Fruit fly (Drosophila melanogaster) whole organism, embryonic: ENCODE results near the gene CG13239.

ENCODE experiments used
- ATbp ChIP-seq: fragments of 200-800 bp; sonication (Bioruptor generic); optimal IDR thresholded peaks from 2 replicates; lab custom pipeline; 2017; ENCODE audit warnings: missing biosample characterization, mild to moderate bottlenecking, missing genetic modification characterization, missing genetic modification reagents
- Adf1 ChIP-seq: fragments of 200-800 bp; sonication (Bioruptor generic); IDR thresholded peaks from 2 replicates; pipeline ENCODE4 v1.3.6; 2022; ENCODE audit warnings: missing biosample characterization, missing genetic modification characterization
- Atf6 ChIP-seq: fragments of 200-800 bp; sonication (Bioruptor generic); IDR thresholded peaks from 2 replicates; pipeline ENCODE4 v1.3.6; 2022; ENCODE audit warnings: missing biosample characterization, missing genetic modification characterization
- BtbVII ChIP-seq: fragments of 200-800 bp; sonication (Bioruptor generic); optimal IDR thresholded peaks from 3 replicates; lab custom pipeline; 2017; ENCODE audit warnings: missing biosample characterization, mild to moderate bottlenecking, missing genetic modification characterization
- CG10209 ChIP-seq: fragments of 200-800 bp; sonication (Bioruptor generic); optimal IDR thresholded peaks from 3 replicates; lab custom pipeline; 2017; ENCODE audit warnings: missing biosample characterization, mild to moderate bottlenecking, missing genetic modification characterization, missing genetic modification reagents
- CG10366 ChIP-seq: fragments of 200-800 bp; sonication (Bioruptor generic); IDR thresholded peaks from 2 replicates; pipeline ENCODE4 v1.3.6; 2022; ENCODE audit warnings: missing biosample characterization, missing genetic modification characterization
- CG13296 ChIP-seq: fragments of 200-800 bp; sonication (Bioruptor generic); optimal IDR thresholded peaks from 3 replicates; lab custom pipeline; 2018; ENCODE audit warnings: missing biosample characterization, mild to moderate bottlenecking, missing genetic modification characterization
- CG14667 ChIP-seq: fragments of 200-800 bp; sonication (Bioruptor generic); IDR thresholded peaks from 2 replicates; pipeline ENCODE4 v1.3.6; 2022; ENCODE audit warnings: missing biosample characterization, missing genetic modification characterization
- CG14860 ChIP-seq: fragments of 200-800 bp; sonication (Bioruptor generic); IDR thresholded peaks from 3 replicates; pipeline ENCODE4 v1.3.6; 2022; ENCODE audit warnings: missing biosample characterization, missing genetic modification characterization; ENCODE audit not compliant: partially characterized antibody
- CG16813 ChIP-seq: fragments of 200-800 bp; sonication (Bioruptor generic); IDR thresholded peaks from 3 replicates; pipeline ENCODE4 v1.3.6; 2022; ENCODE audit warnings: missing biosample characterization, missing genetic modification characterization; ENCODE audit not compliant: partially characterized antibody
- CG18011 ChIP-seq: fragments of 200-800 bp; sonication (Bioruptor generic); optimal IDR thresholded peaks from 2 replicates; lab custom pipeline; 2017; ENCODE audit warnings: missing biosample characterization, missing genetic modification characterization, mild to moderate bottlenecking, moderate library complexity, missing genotype
- CG18476 ChIP-seq: fragments of 200-800 bp; sonication (Bioruptor generic); optimal IDR thresholded peaks from 2 replicates; lab custom pipeline; 2016; ENCODE audit warnings: missing biosample characterization, mild to moderate bottlenecking, missing genetic modification characterization
- CG32772 ChIP-seq: fragments of 200-800 bp; sonication (Bioruptor generic); IDR thresholded peaks from 2 replicates; pipeline ENCODE4 v1.3.6; 2022; ENCODE audit warnings: missing biosample characterization, missing genetic modification characterization
- CG34376 ChIP-seq: fragments of 200-800 bp; sonication (Bioruptor generic); optimal IDR thresholded peaks from 2 replicates; lab custom pipeline; 2018; ENCODE audit warnings: missing biosample characterization, mild to moderate bottlenecking, missing genetic modification characterization
- CG34422 ChIP-seq: fragments of 200-800 bp; sonication (Bioruptor generic); IDR thresholded peaks from 3 replicates; pipeline ENCODE4 v1.3.6; 2022; ENCODE audit warnings: missing biosample characterization, missing genetic modification characterization
- CG3726 ChIP-seq: fragments of 200-800 bp; sonication (Bioruptor generic); IDR thresholded peaks from 3 replicates; pipeline ENCODE4, ENCODE4 v1.3.6; 2022; ENCODE audit warnings: missing biosample characterization, missing genetic modification characterization
- CG6813 ChIP-seq: fragments of 200-800 bp; sonication (Bioruptor generic); optimal IDR thresholded peaks from 2 replicates; lab custom pipeline; 2017; ENCODE audit warnings: missing biosample characterization, missing genetic modification characterization, mild to moderate bottlenecking, moderate library complexity, missing genetic modification reagents
- CG8478 ChIP-seq: fragments of >200 bp; optimal IDR thresholded peaks from 2 replicates; lab custom pipeline; 2018
- CG8944 ChIP-seq: fragments of 200-800 bp; sonication (Bioruptor generic); optimal IDR thresholded peaks from 3 replicates; lab custom pipeline; 2016; ENCODE audit warnings: missing biosample characterization, missing genetic modification characterization
- CG9817 ChIP-seq: fragments of 200-800 bp; sonication (Bioruptor generic); optimal IDR thresholded peaks from 2 replicates; lab custom pipeline; 2018; ENCODE audit warnings: missing biosample characterization, mild to moderate bottlenecking, missing genetic modification characterization, moderate library complexity
- CHES-1-like ChIP-seq: fragments of 200-800 bp; sonication (Bioruptor generic); optimal IDR thresholded peaks from 2 replicates; lab custom pipeline; 2016; ENCODE audit warnings: missing biosample characterization, missing genetic modification characterization
- Chrac-16 ChIP-seq: fragments of 200-800 bp; sonication (Bioruptor generic); optimal IDR thresholded peaks from 3 replicates; lab custom pipeline; 2016; ENCODE audit warnings: missing biosample characterization, missing genetic modification characterization
- Ets97D ChIP-seq: fragments of 200-800 bp; sonication (Bioruptor generic); optimal IDR thresholded peaks from 3 replicates; lab custom pipeline; 2016; ENCODE audit warnings: missing biosample characterization, missing genetic modification characterization
- Fer3 ChIP-seq: fragments of 200-800 bp; sonication (Bioruptor generic); optimal IDR thresholded peaks from 2 replicates; lab custom pipeline; 2018; ENCODE audit warnings: missing biosample characterization, mild to moderate bottlenecking, missing genetic modification characterization, moderate library complexity
- HHEX ChIP-seq: fragments of 200-800 bp; sonication (Bioruptor generic); optimal IDR thresholded peaks from 3 replicates; lab custom pipeline; 2017; ENCODE audit warnings: missing biosample characterization, mild to moderate bottlenecking, missing genetic modification characterization, missing genetic modification reagents
- Hr78 ChIP-seq, 2 experiments: fragments of 200-800 bp in 1 of 2; fragments of >200 bp in 1 of 2; sonication (Bioruptor generic) in 1 of 2; optimal IDR thresholded peaks; 2 replicates each; lab custom pipeline; 2017 to 2019; ENCODE audit warnings: missing biosample characterization in 2 of 2, missing genetic modification characterization in 2 of 2, mild to moderate bottlenecking in 1 of 2, moderate library complexity in 1 of 2
- Lpt ChIP-seq: fragments of >200 bp; optimal IDR thresholded peaks from 2 replicates; lab custom pipeline; 2018; ENCODE audit warnings: missing biosample characterization, missing genetic modification characterization
- Meics ChIP-seq: fragments of 200-800 bp; sonication (Bioruptor generic); optimal IDR thresholded peaks from 2 replicates; lab custom pipeline; 2017; ENCODE audit warnings: missing biosample characterization, mild to moderate bottlenecking, missing genetic modification characterization
- Mes4 ChIP-seq: fragments of 200-800 bp; sonication (Bioruptor generic); optimal IDR thresholded peaks from 2 replicates; lab custom pipeline; 2016; ENCODE audit warnings: missing biosample characterization, missing genetic modification characterization
- Opbp ChIP-seq: fragments of 200-800 bp; sonication (Bioruptor generic); IDR thresholded peaks from 3 replicates; pipeline ENCODE4 v1.3.6; 2022; ENCODE audit warnings: missing biosample characterization, missing genetic modification characterization; ENCODE audit not compliant: partially characterized antibody
- bcd ChIP-seq: fragments of 200-800 bp; sonication (Bioruptor generic); optimal IDR thresholded peaks from 2 replicates; lab custom pipeline; 2017; ENCODE audit warnings: missing biosample characterization, mild to moderate bottlenecking, missing genetic modification characterization
- cato ChIP-seq: fragments of 200-800 bp; sonication (Bioruptor generic); optimal IDR thresholded peaks from 2 replicates; lab custom pipeline; 2016; ENCODE audit warnings: missing biosample characterization, missing genetic modification characterization, borderline replicate concordance
- chinmo ChIP-seq: fragments of 200-800 bp; sonication (Bioruptor generic); IDR thresholded peaks from 4 replicates; pipeline ENCODE4 v1.3.6; 2022; ENCODE audit warnings: missing biosample characterization, missing genetic modification characterization; ENCODE audit not compliant: partially characterized antibody
- da ChIP-seq: fragments of 200-800 bp; sonication (Bioruptor generic); optimal IDR thresholded peaks from 2 replicates; lab custom pipeline; 2016; ENCODE audit warnings: missing biosample characterization, missing genetic modification characterization
- exex ChIP-seq: fragments of 200-800 bp; sonication (Bioruptor generic); optimal IDR thresholded peaks from 4 replicates; lab custom pipeline; 2018; ENCODE audit warnings: missing biosample characterization, mild to moderate bottlenecking, missing genetic modification characterization, moderate library complexity
- fd96Cb ChIP-seq: fragments of 200-800 bp; sonication (Bioruptor generic); optimal IDR thresholded peaks from 2 replicates; lab custom pipeline; 2018; ENCODE audit warnings: missing biosample characterization, mild to moderate bottlenecking, missing genetic modification characterization, moderate library complexity
- ftz-f1 ChIP-seq: fragments of 200-800 bp; sonication (Bioruptor generic); optimal IDR thresholded peaks from 2 replicates; lab custom pipeline; 2016; ENCODE audit warnings: missing biosample characterization, missing genetic modification characterization
- jigr1 ChIP-seq: fragments of 200-800 bp; sonication (Bioruptor generic); IDR thresholded peaks from 3 replicates; pipeline ENCODE4 v1.3.6; 2022; ENCODE audit warnings: missing biosample characterization, missing genetic modification characterization
- nmo ChIP-seq: fragments of 200-800 bp; sonication (Bioruptor generic); optimal IDR thresholded peaks from 2 replicates; lab custom pipeline; 2018; ENCODE audit warnings: missing biosample characterization, mild to moderate bottlenecking, missing genetic modification characterization, moderate library complexity
- odd ChIP-seq: fragments of 200-800 bp; sonication (Bioruptor generic); optimal IDR thresholded peaks from 2 replicates; lab custom pipeline; 2017; ENCODE audit warnings: missing biosample characterization, mild to moderate bottlenecking, missing genetic modification characterization
- ranshi ChIP-seq: fragments of 200-800 bp; sonication (Bioruptor generic); IDR thresholded peaks from 2 replicates; pipeline ENCODE4 v1.3.6; 2022; ENCODE audit warnings: missing biosample characterization, missing genetic modification characterization
- scrt ChIP-seq: fragments of 200-800 bp; sonication (Bioruptor generic); optimal IDR thresholded peaks from 2 replicates; lab custom pipeline; 2018; ENCODE audit warnings: missing biosample characterization, mild to moderate bottlenecking, missing genetic modification characterization, moderate library complexity
- seq ChIP-seq: fragments of 200-800 bp; sonication (Bioruptor generic); IDR thresholded peaks from 2 replicates; pipeline ENCODE4 v1.3.6; 2022; ENCODE audit warnings: missing biosample characterization, missing genetic modification characterization
- sim ChIP-seq: fragments of 200-800 bp; sonication (Bioruptor generic); IDR thresholded peaks from 2 replicates; pipeline ENCODE4 v1.3.6; 2022; ENCODE audit warnings: missing biosample characterization, missing genetic modification characterization
- sqz ChIP-seq: fragments of 200-800 bp; sonication (Bioruptor generic); optimal IDR thresholded peaks from 3 replicates; lab custom pipeline; 2018; ENCODE audit warnings: missing biosample characterization, mild to moderate bottlenecking, missing genetic modification characterization
- tin ChIP-seq: fragments of 200-800 bp; sonication (Bioruptor generic); optimal IDR thresholded peaks from 3 replicates; lab custom pipeline; 2016; ENCODE audit warnings: missing biosample characterization, missing genetic modification characterization
- ttk ChIP-seq: fragments of 200-800 bp; sonication (Bioruptor generic); IDR thresholded peaks from 2 replicates; pipeline ENCODE4 v2.1.2; 2022; ENCODE audit warnings: missing biosample characterization, missing genetic modification characterization
- unpg ChIP-seq: fragments of 200-800 bp; sonication (Bioruptor generic); optimal IDR thresholded peaks from 3 replicates; lab custom pipeline; 2018; ENCODE audit warnings: missing biosample characterization, mild to moderate bottlenecking, missing genetic modification characterization, moderate library complexity
- wdn ChIP-seq: fragments of 200-800 bp; sonication (Bioruptor generic); IDR thresholded peaks from 2 replicates; pipeline ENCODE4 v1.3.6; 2022; ENCODE audit warnings: missing biosample characterization, missing genetic modification characterization

Gene CG13239

dm6 chr3L:22871030-22871844, 10.7 kb downstream of the CG13239 start (continued):
- TF ChIP-seq CG14860 (GFP tag; lab: Robert Waterston, UW), result peak; percentile 45; the same call in 1 of the 3 replicates
- peak; percentile 12 for TF ChIP-seq sqz (GFP tag; lab: Kevin White, UChicago)
- no peak for TF ChIP-seq CG14667 (GFP tag; lab: Robert Waterston, UW)
- no peak for TF ChIP-seq ranshi (GFP tag; lab: Robert Waterston, UW)
- no peak for TF ChIP-seq Ets97D
- no peak for TF ChIP-seq CG13296 (GFP tag; lab: Kevin White, UChicago)
- TF ChIP-seq CG18011, result no peak
- TF ChIP-seq CG3726, result no peak
- TF ChIP-seq unpg, result no peak
- peak; percentile 65; the same call in 2 of the 3 replicates for TF ChIP-seq CG34422 (GFP tag; lab: Robert Waterston, UW)
- 0 out of 2 replicates have a peak, but pooled peaks have one; percentile 12 for TF ChIP-seq wdn (GFP tag; lab: Robert Waterston, UW)
- TF ChIP-seq Chrac-16 (GFP tag; lab: Kevin White, UChicago), result no peak
- TF ChIP-seq chinmo (GFP tag; lab: Robert Waterston, UW), result no peak
- TF ChIP-seq Hr78 (GFP tag; optimal IDR thresholded peaks at IDR 0.05; lab: Kevin White, UChicago), result peak in 1 of 2 experiments; percentile 31
- TF ChIP-seq Lpt (GFP tag; lab: Kevin White, UChicago), result no peak
- TF ChIP-seq CG32772 (GFP tag; lab: Robert Waterston, UW), result peak; percentile 12; the same call in 1 of the 2 replicates
- TF ChIP-seq CG8944 (GFP tag; lab: Kevin White, UChicago), result no peak
- peak; percentile 35 for TF ChIP-seq CHES-1-like (GFP tag; lab: Kevin White, UChicago)
- TF ChIP-seq tin (GFP tag; lab: Kevin White, UChicago), result no peak
- no peak for TF ChIP-seq CG10366 (GFP tag; lab: Robert Waterston, UW)
- TF ChIP-seq Adf1, result peak; percentile 12
- peak; percentile 29 for TF ChIP-seq CG34376 (GFP tag; lab: Kevin White, UChicago)
- no peak for TF ChIP-seq bcd
- no peak for TF ChIP-seq CG10209
- TF ChIP-seq da (GFP tag; lab: Kevin White, UChicago), result no peak
- TF ChIP-seq jigr1 (GFP tag; lab: Robert Waterston, UW), result no peak
- no peak for TF ChIP-seq nmo (GFP tag; lab: Kevin White, UChicago)
- no peak for TF ChIP-seq ftz-f1 (GFP tag; lab: Kevin White, UChicago)
- peak; percentile 65; the same call in 2 of the 3 replicates for TF ChIP-seq Opbp (GFP tag; lab: Robert Waterston, UW)
- no peak for TF ChIP-seq odd (GFP tag; lab: Kevin White, UChicago)
- no peak for TF ChIP-seq cato
- peak; percentile 65 for TF ChIP-seq CG16813
- TF ChIP-seq fd96Cb, result no peak
- TF ChIP-seq ATbp (GFP tag; lab: Kevin White, UChicago), result no peak
- TF ChIP-seq CG18476 (GFP tag; lab: Kevin White, UChicago), result no peak
- TF ChIP-seq ttk, result no peak
- no peak for TF ChIP-seq Fer3 (tag; lab: Kevin White, UChicago)
- TF ChIP-seq HHEX, result no peak
- no peak for TF ChIP-seq sim (GFP tag; lab: Robert Waterston, UW)
- no peak for TF ChIP-seq CG6813 (GFP tag; lab: Kevin White, UChicago)
- TF ChIP-seq exex (tag; lab: Kevin White, UChicago), result no peak
- peak; percentile 51 for TF ChIP-seq CG8478 (lab: Kevin White, UChicago)
- TF ChIP-seq CG9817 (tag; lab: Kevin White, UChicago), result peak; percentile 4
- no peak for TF ChIP-seq scrt (GFP tag; lab: Kevin White, UChicago)
- no peak for TF ChIP-seq BtbVII
- TF ChIP-seq Meics (GFP tag; lab: Kevin White, UChicago), result peak; percentile 39
- no peak; the same call in 1 of the 2 replicates for TF ChIP-seq seq (GFP tag; lab: Robert Waterston, UW)
- no peak for TF ChIP-seq Atf6 (GFP tag; lab: Robert Waterston, UW)
- TF ChIP-seq Mes4 (GFP tag; lab: Kevin White, UChicago), result peak; percentile 21
